Fruit fly (Drosophila melanogaster) whole organism: ENCODE results near the gene CG6403.

Source experiments
- CG8478 ChIP-seq: fragments of >200 bp; optimal IDR thresholded peaks from 2 replicates; lab custom pipeline; 2018; ENCODE audit warnings: inconsistent platforms
- Dll ChIP-seq: fragments of >200 bp; optimal IDR thresholded peaks from 2 replicates; lab custom pipeline; 2017
- EcR ChIP-seq, 2 experiments: fragments of >200 bp; optimal IDR thresholded peaks; 2 replicates each; lab custom pipeline; 2017; ENCODE audit warnings: missing biosample characterization in 2 of 2, missing genetic modification characterization in 2 of 2, missing genetic modification reagents in 2 of 2
- pan ChIP-seq: fragments of >200 bp; optimal IDR thresholded peaks from 2 replicates; lab custom pipeline; 2017
- psq ChIP-seq: fragments of >200 bp; optimal IDR thresholded peaks from 2 replicates; lab custom pipeline; 2017
- usp ChIP-seq: fragments of >200 bp; optimal IDR thresholded peaks from 2 replicates; lab custom pipeline; 2017; ENCODE audit warnings: missing biosample characterization, missing genetic modification characterization, mixed read lengths

The CG6403 gene

DNA sequence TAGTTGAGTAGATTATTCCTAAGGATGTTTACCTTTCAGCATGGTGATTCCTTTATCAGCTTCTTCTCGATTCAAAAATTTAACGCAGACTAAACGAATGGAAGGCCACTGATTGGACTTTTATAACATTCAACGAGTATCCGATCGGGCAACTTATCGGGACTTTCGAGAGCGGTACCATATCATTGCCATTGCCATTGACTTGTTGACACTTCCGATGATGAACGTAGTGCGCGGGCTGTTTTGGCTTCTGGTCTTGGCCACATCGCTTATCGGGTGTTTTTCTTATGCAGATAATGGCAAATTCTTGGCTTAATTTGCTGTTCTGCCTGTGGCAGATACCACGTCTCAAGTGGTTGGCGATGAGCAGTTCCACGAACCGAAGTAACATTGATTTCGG is at the start of gene CG6403:
TSS of gene CG6403 (minus strand) at position 101 of the 400 bp plus-strand sequence.
- TF ChIP-seq Dll (lab: Kevin White, UChicago) (no peak), usp (GFP tag; lab: Kevin White, UChicago) (no peak), psq (lab: Kevin White, UChicago) (no peak), pan (lab: Kevin White, UChicago) (no peak), CG8478 (lab: Kevin White, UChicago) (no peak), EcR (GFP tag; optimal IDR thresholded peaks at IDR 0.05; lab: Kevin White, UChicago) (no peak)

DNA sequence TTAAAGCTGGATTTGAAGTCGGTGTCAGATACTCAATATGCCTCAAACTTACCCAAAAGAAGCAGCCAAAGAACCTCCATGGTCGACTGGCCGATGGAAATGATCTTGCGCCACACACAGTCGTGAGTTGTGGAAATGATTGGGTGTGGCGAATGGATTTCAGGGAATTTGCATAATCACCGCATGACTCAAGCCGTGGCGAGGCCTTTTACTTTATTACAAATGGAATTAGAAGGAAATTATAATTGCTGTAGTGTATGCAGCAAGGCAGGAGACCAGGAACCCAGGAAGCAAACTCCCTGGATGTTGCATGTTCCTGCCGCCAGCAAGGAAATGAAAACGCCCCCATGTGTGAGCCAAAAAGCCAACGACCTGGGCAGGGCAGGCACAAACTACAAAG is 48.0 kb upstream of the CG6403 start, which contains the start of gene CG42789:
TSS of gene CG42789 (minus strand) at position 101 of the 400 bp plus-strand sequence.
- TF ChIP-seq Dll (lab: Kevin White, UChicago) (no peak), pan (lab: Kevin White, UChicago) (no peak), psq (lab: Kevin White, UChicago) (no peak), CG8478 (lab: Kevin White, UChicago) (no peak), usp (GFP tag; lab: Kevin White, UChicago) (no peak), EcR (GFP tag; optimal IDR thresholded peaks at IDR 0.05; lab: Kevin White, UChicago) (no peak)

DNA sequence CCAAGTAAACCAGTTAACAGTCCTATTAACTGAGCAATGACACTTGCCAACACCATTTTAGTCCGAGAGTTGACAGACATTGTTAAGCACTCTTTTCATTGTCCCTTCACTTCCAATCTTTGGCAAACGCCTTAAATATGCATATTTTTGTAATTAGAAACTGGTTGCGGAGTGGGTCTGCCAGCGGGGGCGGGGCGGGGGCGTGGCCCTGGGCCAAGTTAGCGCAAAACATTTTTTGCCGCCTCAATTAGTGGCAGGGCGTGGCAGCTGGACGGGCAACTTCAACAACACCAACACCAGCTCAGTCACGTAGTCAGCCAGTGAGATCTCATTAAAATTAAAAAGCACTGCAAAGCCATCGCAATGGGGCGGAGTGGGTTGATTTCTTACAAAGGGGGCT is 25.6 kb upstream of the CG6403 start:
- no peak for TF ChIP-seq psq (lab: Kevin White, UChicago)
- TF ChIP-seq CG8478 (lab: Kevin White, UChicago): no peak
- no peak for TF ChIP-seq pan (lab: Kevin White, UChicago)
- TF ChIP-seq Dll (lab: Kevin White, UChicago): no peak
- TF ChIP-seq usp (GFP tag; lab: Kevin White, UChicago): no peak

DNA sequence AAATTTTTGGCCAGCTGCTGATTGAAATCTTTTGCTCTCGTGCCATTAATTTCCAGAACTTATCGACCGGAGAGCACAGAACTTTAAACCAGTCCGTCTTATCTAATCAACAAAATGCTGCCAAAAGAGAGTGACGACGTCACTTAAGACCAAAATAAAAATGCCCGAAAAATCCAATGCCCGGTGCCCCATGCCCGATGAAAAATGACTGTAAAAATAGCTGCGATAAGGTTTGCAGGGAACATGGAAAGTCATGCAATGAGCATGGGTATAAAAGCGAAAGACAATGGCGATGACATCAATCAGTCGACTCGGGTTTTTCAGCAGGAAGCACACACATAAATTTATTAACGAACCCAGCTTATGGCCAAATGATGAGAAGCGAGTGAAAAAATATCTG is 1.2 kb upstream of the CG6403 start, which contains the start of gene CG14247:
TSS of gene CG14247 (plus strand) at position 301 of the 400 bp plus-strand sequence.
- TF ChIP-seq pan (lab: Kevin White, UChicago) (no peak), Dll (lab: Kevin White, UChicago) (no peak), usp (GFP tag; lab: Kevin White, UChicago) (no peak), psq (lab: Kevin White, UChicago) (no peak), EcR (GFP tag; optimal IDR thresholded peaks at IDR 0.05; lab: Kevin White, UChicago) (no peak), CG8478 (lab: Kevin White, UChicago) (no peak)

DNA sequence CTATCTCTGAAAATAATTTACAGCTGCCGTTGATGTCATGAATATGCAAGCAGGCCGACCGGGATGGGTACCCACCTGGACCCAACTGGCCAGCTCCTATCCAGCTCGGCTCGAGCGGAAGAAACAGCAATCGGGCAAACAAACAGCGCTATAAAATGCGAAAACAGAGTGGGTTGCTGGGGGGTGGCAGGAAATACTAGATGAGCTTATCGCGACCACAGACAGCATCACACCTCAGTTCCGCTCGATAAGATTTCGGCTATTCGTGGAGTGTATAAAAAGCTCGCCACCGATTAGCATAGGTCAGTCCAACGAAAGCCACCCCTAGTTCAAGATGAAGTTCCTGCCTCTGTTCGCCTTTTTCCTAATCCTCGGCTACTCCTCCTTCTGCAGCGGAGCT is 7.7 kb downstream of the CG6403 start, which contains the start of gene CG14245:
TSS of gene CG14245 (plus strand) at position 301 of the 400 bp plus-strand sequence.
- TF ChIP-seq usp (GFP tag; lab: Kevin White, UChicago): no peak
- no peak for TF ChIP-seq psq (lab: Kevin White, UChicago)
- TF ChIP-seq EcR (GFP tag; optimal IDR thresholded peaks at IDR 0.05; lab: Kevin White, UChicago): no peak
- no peak for TF ChIP-seq pan (lab: Kevin White, UChicago)
- no peak for TF ChIP-seq CG8478 (lab: Kevin White, UChicago)
- TF ChIP-seq Dll (lab: Kevin White, UChicago): no peak

DNA sequence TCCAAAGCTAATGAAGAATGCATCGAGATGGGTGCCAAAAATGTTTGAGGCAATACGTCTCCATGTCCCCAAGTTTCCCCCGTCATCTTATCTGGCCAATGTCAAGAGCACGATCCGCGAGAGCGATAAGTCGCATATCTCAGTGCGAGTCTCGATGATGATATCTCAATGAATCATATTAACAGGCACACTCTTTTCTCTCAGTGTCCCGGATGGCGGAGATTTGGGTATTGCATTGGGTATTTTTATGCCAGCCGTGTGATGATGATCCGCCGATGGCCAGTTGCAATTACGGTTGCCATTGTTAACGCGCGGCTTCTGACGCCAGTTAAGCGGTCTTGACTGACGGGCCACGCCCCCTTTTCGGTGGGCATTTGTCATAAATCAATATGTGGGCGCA is 9.1 kb downstream of the CG6403 start, which contains the start of gene CG14246:
TSS of gene CG14246 (plus strand) at position 301 of the 400 bp plus-strand sequence.
- TF ChIP-seq Dll (lab: Kevin White, UChicago): no peak
- no peak for TF ChIP-seq EcR (GFP tag; optimal IDR thresholded peaks at IDR 0.05; lab: Kevin White, UChicago)
- TF ChIP-seq pan (lab: Kevin White, UChicago): no peak
- TF ChIP-seq psq (lab: Kevin White, UChicago): no peak
- no peak for TF ChIP-seq CG8478 (lab: Kevin White, UChicago)
- TF ChIP-seq usp (GFP tag; lab: Kevin White, UChicago): no peak

DNA sequence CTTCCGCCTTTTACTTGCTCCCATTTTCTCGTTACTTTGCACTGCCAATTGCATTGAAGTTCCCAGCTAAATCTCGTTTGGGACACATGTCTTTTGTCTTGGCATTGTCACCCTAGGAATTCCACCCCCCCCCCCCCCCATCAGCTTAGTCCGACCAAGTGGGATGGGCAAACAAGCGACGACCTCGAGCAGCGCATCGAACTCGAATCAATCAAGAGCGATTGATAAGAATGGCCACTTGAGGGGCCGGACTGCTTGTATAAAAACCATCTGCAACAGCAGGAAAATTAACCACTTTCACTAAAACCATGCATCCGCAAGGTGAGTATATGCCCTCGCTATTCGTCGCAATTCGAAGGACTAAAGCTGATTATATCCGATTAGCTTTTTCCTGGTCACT is 10.3 kb downstream of the CG6403 start, which contains the start of gene CG14244:
TSS of gene CG14244 (plus strand) at position 301 of the 400 bp plus-strand sequence.
- no peak for TF ChIP-seq pan (lab: Kevin White, UChicago)
- no peak for TF ChIP-seq Dll (lab: Kevin White, UChicago)
- no peak for TF ChIP-seq EcR (GFP tag; optimal IDR thresholded peaks at IDR 0.05; lab: Kevin White, UChicago)
- TF ChIP-seq usp (GFP tag; lab: Kevin White, UChicago): no peak
- no peak for TF ChIP-seq psq (lab: Kevin White, UChicago)
- TF ChIP-seq CG8478 (lab: Kevin White, UChicago): no peak

DNA sequence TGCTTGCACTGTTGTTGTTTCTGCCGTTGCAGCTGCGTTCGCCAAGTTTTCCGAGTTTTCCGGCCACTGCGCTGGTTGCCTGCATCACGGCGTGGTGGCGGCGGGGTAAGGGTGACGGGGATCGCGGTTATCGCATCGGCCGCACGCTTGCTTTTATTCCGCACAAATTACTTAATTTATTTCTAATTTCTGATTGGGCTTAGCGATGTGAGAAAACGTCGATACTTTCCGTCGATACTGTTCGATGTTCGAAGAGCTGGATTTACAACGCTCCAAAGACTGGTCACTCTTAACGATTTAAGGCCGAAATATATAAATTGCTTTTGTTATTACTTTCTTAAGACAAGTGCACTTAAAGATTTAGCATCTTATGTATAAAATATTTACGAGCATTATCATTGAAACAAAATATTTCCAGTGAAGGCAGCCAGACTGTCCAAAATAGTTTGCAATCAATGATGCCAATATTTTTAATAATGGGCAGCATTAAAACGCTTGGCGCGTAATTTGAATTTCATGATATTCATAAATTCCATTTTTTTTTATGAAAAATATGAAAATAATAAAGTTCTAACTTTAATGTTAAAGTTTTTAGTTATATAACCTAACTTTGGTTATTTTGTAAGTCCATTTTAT is 11.0 kb downstream of the CG6403 start, which contains the start of gene CG6420:
TSS of gene CG6420 (minus strand) at position 240 of the 636 bp plus-strand sequence.
- TF ChIP-seq usp (GFP tag; lab: Kevin White, UChicago) (no peak), Dll (lab: Kevin White, UChicago) (no peak), pan (lab: Kevin White, UChicago) (no peak), CG8478 (lab: Kevin White, UChicago) (no peak), psq (lab: Kevin White, UChicago) (no peak), EcR (GFP tag; optimal IDR thresholded peaks at IDR 0.05; lab: Kevin White, UChicago) (no peak)

DNA sequence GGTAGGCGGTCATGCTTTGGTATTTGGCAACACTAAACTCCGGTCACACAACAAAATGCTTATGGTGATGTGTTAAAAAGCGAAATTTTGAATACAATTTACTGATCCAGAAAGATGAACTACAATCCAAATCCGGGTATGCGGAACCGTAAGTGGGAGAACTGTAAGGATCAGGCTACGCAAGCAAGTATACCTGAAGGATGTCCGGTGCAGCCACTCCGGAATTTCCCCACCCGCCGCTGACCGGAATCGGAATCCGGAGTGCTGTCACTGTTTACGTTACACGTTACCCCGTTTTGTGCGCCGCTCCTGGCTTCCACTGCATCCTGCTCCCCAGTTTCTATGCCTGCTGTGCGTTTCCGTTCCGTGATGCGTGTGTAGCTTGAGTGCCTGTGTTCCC is 18.2 kb downstream of the CG6403 start, which contains the start of gene Yif1:
TSS of gene Yif1 (plus strand) at position 8 of the 400 bp plus-strand sequence.
- no peak for TF ChIP-seq pan (lab: Kevin White, UChicago)
- TF ChIP-seq usp (GFP tag; lab: Kevin White, UChicago): no peak
- TF ChIP-seq EcR (GFP tag; optimal IDR thresholded peaks at IDR 0.05; lab: Kevin White, UChicago): no peak
- no peak for TF ChIP-seq Dll (lab: Kevin White, UChicago)
- TF ChIP-seq psq (lab: Kevin White, UChicago): no peak
- TF ChIP-seq CG8478 (lab: Kevin White, UChicago): no peak

DNA sequence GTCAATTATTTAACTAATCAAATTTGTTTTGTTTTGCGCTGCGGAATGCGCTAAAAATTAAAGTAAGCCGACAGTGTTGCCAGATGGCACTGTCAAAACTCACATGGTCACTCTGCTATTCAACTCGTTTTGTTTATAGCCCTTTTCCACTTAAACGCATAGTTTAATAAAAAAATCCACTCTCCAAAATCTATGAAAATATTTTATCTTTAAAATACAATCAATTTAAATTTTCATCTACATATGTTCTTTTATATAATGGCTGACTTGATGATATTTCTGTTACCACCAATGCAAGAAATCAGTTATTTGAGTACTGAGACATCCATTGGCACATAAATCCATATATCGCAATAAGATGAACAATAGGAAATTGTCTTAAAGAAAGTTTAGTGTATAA is 18.8 kb downstream of the CG6403 start, which contains the start of gene CG6425:
TSS of gene CG6425 (minus strand) at position 95 of the 400 bp plus-strand sequence.
- TF ChIP-seq pan (lab: Kevin White, UChicago) (no peak), psq (lab: Kevin White, UChicago) (no peak), usp (GFP tag; lab: Kevin White, UChicago) (no peak), Dll (lab: Kevin White, UChicago) (no peak), EcR (GFP tag; optimal IDR thresholded peaks at IDR 0.05; lab: Kevin White, UChicago) (no peak), CG8478 (lab: Kevin White, UChicago) (no peak)

DNA sequence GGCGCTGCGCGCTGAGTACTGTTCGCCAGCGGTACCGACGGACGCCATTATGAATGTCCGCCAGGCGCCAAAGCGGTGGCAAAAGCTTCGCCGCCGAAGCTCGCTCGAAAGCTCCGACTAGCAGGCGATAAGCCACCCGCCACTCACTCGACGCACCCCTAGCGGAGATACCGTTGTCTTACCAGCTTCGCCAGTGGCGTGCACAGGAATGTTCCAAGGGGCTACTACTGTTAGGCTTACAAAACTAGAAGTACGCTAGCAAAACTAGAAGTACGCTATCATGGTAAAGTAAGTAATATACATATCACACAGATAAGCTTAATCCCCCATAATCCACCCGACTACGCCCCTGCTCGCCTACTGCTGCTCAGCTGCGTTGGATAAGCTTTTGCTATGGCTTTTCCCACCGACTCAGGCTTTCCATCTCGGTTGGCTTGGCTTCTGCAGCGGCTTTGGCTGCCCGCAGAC is 22.0 kb downstream of the CG6403 start, which contains the start of gene amon:
TSS of gene amon (minus strand) at position 51 of the 468 bp plus-strand sequence.
- no peak for TF ChIP-seq psq (lab: Kevin White, UChicago)
- TF ChIP-seq pan (lab: Kevin White, UChicago): no peak
- no peak for TF ChIP-seq EcR (GFP tag; optimal IDR thresholded peaks at IDR 0.05; lab: Kevin White, UChicago)
- TF ChIP-seq CG8478 (lab: Kevin White, UChicago): no peak
- TF ChIP-seq usp (GFP tag; lab: Kevin White, UChicago): no peak
- TF ChIP-seq Dll (lab: Kevin White, UChicago): no peak
